Fruit fly (Drosophila melanogaster) S2 (cell line): Measurements from ENCODE around the gene CG46513.
"Not testable (repeated sequence)": the region's sequence is repeated elsewhere in the genome, so short reads cannot be mapped to it uniquely, and the experiment has no call there.

Experiments
- CG8478 ChIP-seq: fragments of >200 bp; optimal IDR thresholded peaks from 2 replicates; lab custom pipeline; 2018
- CTCF ChIP-seq, 2 experiments: fragments of >200 bp; optimal IDR thresholded peaks; 2 replicates each; lab custom pipeline; 2018

dm6 chrX:22147489-22147888, 44.6 kb upstream of the CG46513 start, which contains the start of gene CG46504:
- not testable (repeated sequence) for TF ChIP-seq CG8478 (lab: Kevin White, UChicago); CTCF (optimal IDR thresholded peaks at IDR 0.05; lab: Kevin White, UChicago)
